Comparison of ENCODE assay signal across 1 fruit fly cellular context in genomic region chr2L:9731269-9731668, dm6.
TF ChIP-seq lines count a peak whose summit lies in the region.

No protein-coding gene starts in this region.

TF ChIP-seq in whole organism, embryonic, 481 proteins besides CTCF, POLR2A, EP300 and RAD21 (continued from another document):
- TF ChIP-seq tna (GFP tag; IDR thresholded peaks at IDR 0.05; lab: Robert Waterston, UW; ENCODE audit: partially characterized antibody) (no peak), Atf3 (GFP tag; optimal IDR thresholded peaks at IDR 0.05; lab: Kevin White, UChicago) (no peak), z (GFP tag; IDR thresholded peaks at IDR 0.05; lab: Robert Waterston, UW) (0 out of 3 replicates have a peak, but pooled peaks have one; percentile 7), CG10431 (GFP tag; optimal IDR thresholded peaks at IDR 0.05; lab: Kevin White, UChicago) (no peak), grau (tag; optimal IDR thresholded peaks at IDR 0.05; lab: Kevin White, UChicago) (no peak), Ets65A (GFP tag; lab: Kevin White, UChicago) (no peak), slp2 (GFP tag; optimal IDR thresholded peaks at IDR 0.05; lab: Kevin White, UChicago) (no peak), Hr78 (GFP tag; optimal IDR thresholded peaks at IDR 0.05; lab: Kevin White, UChicago) (peak in 1 of 2 experiments; percentile 23), ewg (GFP tag; optimal IDR thresholded peaks at IDR 0.05; lab: Kevin White, UChicago) (peak; percentile 12), CG7786 (GFP tag; optimal IDR thresholded peaks at IDR 0.05; lab: Kevin White, UChicago) (no peak), zen (tag; optimal IDR thresholded peaks at IDR 0.05; lab: Kevin White, UChicago) (peak; percentile 28), CG10543 (GFP tag; optimal IDR thresholded peaks at IDR 0.05; lab: Kevin White, UChicago) (no peak), br (optimal IDR thresholded peaks at IDR 0.05; lab: Kevin White, UChicago) (no peak), Hmr (GFP tag; optimal IDR thresholded peaks at IDR 0.05; lab: Kevin White, UChicago) (no peak), CG18011 (GFP tag; optimal IDR thresholded peaks at IDR 0.05; lab: Kevin White, UChicago) (no peak), Poxn (GFP tag; IDR thresholded peaks at IDR 0.05; lab: Robert Waterston, UW) (no peak), CG1603 (tag; optimal IDR thresholded peaks at IDR 0.05; lab: Kevin White, UChicago) (peak; percentile 2), CG8290 (GFP tag; optimal IDR thresholded peaks at IDR 0.05; lab: Kevin White, UChicago) (peak; percentile 35), CG8290 (tag; optimal IDR thresholded peaks at IDR 0.05; lab: Kevin White, UChicago) (no peak), ara (GFP tag; IDR thresholded peaks at IDR 0.05; lab: Robert Waterston, UW) (no peak), psq (GFP tag; optimal IDR thresholded peaks at IDR 0.05; lab: Kevin White, UChicago) (no peak), gsb (GFP tag; IDR thresholded peaks at IDR 0.05; lab: Robert Waterston, UW) (no peak), nerfin-2 (GFP tag; IDR thresholded peaks at IDR 0.05; lab: Robert Waterston, UW; ENCODE audit: partially characterized antibody) (0 out of 2 replicates have a peak, but pooled peaks have one; percentile 16), vvl (GFP tag; IDR thresholded peaks at IDR 0.05; lab: Robert Waterston, UW) (no peak), Abd-B (GFP tag; optimal IDR thresholded peaks at IDR 0.05; lab: Kevin White, UChicago) (no peak), CG3163 (GFP tag; optimal IDR thresholded peaks at IDR 0.05; lab: Kevin White, UChicago) (no peak), gcm (GFP tag; optimal IDR thresholded peaks at IDR 0.05; lab: Kevin White, UChicago) (no peak), CG6791 (GFP tag; IDR thresholded peaks at IDR 0.05; lab: Robert Waterston, UW; ENCODE audit: partially characterized antibody) (0 out of 3 replicates have a peak, but pooled peaks have one; percentile 33), lab (GFP tag; optimal IDR thresholded peaks at IDR 0.05; lab: Kevin White, UChicago) (no peak), Myb (GFP tag; optimal IDR thresholded peaks at IDR 0.05; lab: Kevin White, UChicago) (no peak), Opbp (GFP tag; IDR thresholded peaks at IDR 0.05; lab: Robert Waterston, UW; ENCODE audit: partially characterized antibody) (peak; percentile 48; the same call in 1 of the 3 replicates), YL-1 (GFP tag; optimal IDR thresholded peaks at IDR 0.05; lab: Kevin White, UChicago) (no peak), knrl (GFP tag; IDR thresholded peaks at IDR 0.05; lab: Robert Waterston, UW; ENCODE audit: partially characterized antibody) (peak; percentile 29; the same call in 1 of the 3 replicates), CG2199 (GFP tag; IDR thresholded peaks at IDR 0.05; lab: Robert Waterston, UW) (peak; percentile 95), cg (GFP tag; optimal IDR thresholded peaks at IDR 0.05; lab: Kevin White, UChicago) (peak; percentile 37), otp (GFP tag; IDR thresholded peaks at IDR 0.05; lab: Robert Waterston, UW) (no peak), CG31365 (tag; optimal IDR thresholded peaks at IDR 0.05; lab: Kevin White, UChicago) (peak; percentile 93), CG17568 (GFP tag; optimal IDR thresholded peaks at IDR 0.05; lab: Kevin White, UChicago) (no peak), Dfd (GFP tag; optimal IDR thresholded peaks at IDR 0.05; lab: Kevin White, UChicago) (peak in 1 of 2 experiments; percentile 23)
